Worm (Caenorhabditis elegans) whole organism, midembryonic: ENCODE measurements around the gene ttx-3.

Source experiments
- T22C8.4 ChIP-seq: fragments of 200-800 bp; sonication (Bioruptor generic); IDR thresholded peaks from 2 replicates; pipeline ENCODE4 v1.3.6; 2022; ENCODE audit warnings: missing genetic modification characterization, missing compliant biosample characterization
- cog-1 ChIP-seq: sonication (generic microtip); optimal IDR thresholded peaks from 2 replicates; lab custom pipeline; 2016; ENCODE audit warnings: missing genetic modification characterization, missing compliant biosample characterization
- tab-1 ChIP-seq: fragments of 200-800 bp; sonication (Bioruptor generic); IDR thresholded peaks from 2 replicates; pipeline ENCODE4 v1.3.6; 2022; ENCODE audit warnings: missing genetic modification characterization, missing compliant biosample characterization
- ztf-29 ChIP-seq: fragments of 200-800 bp; sonication (Bioruptor generic); IDR thresholded peaks from 2 replicates; pipeline ENCODE4 v1.3.6; 2022; ENCODE audit warnings: missing genetic modification reagents, missing genetic modification characterization, missing compliant biosample characterization

The ttx-3 gene

ce11 chrX:11716463-11716960 is 52.7 kb downstream of the ttx-3 start, which contains the start of gene C44C10.9:
Gene C44C10.9 (minus strand): TSS chrX:11716513.
- no peak for TF ChIP-seq tab-1
- TF ChIP-seq ztf-29 (GFP tag; lab: Robert Waterston, UW), result no peak
- TF ChIP-seq cog-1 (tag; lab: Kevin White, UChicago), result no peak
- no peak for TF ChIP-seq T22C8.4 (GFP tag; lab: Robert Waterston, UW)
